ENCODE assay signal across 4 fruit fly cellular contexts in the genomic region with DNA sequence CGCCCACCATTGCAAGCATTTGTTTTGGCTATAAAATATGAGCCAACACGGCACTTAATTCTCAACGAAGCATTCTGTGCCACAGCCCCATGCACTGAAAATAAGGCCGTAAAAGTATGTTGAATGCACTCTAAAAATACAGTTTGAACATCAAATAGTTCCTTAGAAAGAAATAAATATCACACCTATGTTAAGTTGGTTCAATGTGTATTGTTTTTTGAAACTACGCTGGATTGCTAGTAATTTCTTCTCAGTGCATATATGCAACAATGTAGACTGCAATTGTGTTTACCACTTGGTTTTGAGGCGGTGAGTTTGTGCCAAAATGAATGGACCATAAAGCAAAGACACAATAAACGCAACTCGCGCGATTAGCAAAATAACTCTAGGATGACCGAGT.
TF ChIP-seq lines count a peak whose summit lies in the region.

No protein-coding gene starts in this region.

- no peak for TF ChIP-seq CTCF in whole organism, embryonic (GFP tag; optimal IDR thresholded peaks at IDR 0.05; lab: Kevin White, UChicago)

TF ChIP-seq in whole organism, embryonic, 481 proteins besides CTCF, POLR2A, EP300 and RAD21 (continues in another document):
- TF ChIP-seq Mad (GFP tag; optimal IDR thresholded peaks at IDR 0.05; lab: Kevin White, UChicago) (no peak), CG3995 (GFP tag; optimal IDR thresholded peaks at IDR 0.05; lab: Kevin White, UChicago) (no peak), Dbx (GFP tag; IDR thresholded peaks at IDR 0.05; lab: Robert Waterston, UW) (no peak), CG5180 (GFP tag; optimal IDR thresholded peaks at IDR 0.05; lab: Kevin White, UChicago) (no peak), CrebB (tag; optimal IDR thresholded peaks at IDR 0.05; lab: Kevin White, UChicago) (no peak), HLHmδ (GFP tag; optimal IDR thresholded peaks at IDR 0.05; lab: Kevin White, UChicago) (no peak), MTF-1 (GFP tag; optimal IDR thresholded peaks at IDR 0.05; lab: Kevin White, UChicago; ENCODE audit: borderline replicate concordance) (no peak), CG5953 (GFP tag; IDR thresholded peaks at IDR 0.05; lab: Robert Waterston, UW) (peak; percentile 19; the same call in 1 of the 2 replicates), CG2712 (tag; optimal IDR thresholded peaks at IDR 0.05; lab: Kevin White, UChicago) (peak; percentile 7), zf30C (GFP tag; optimal IDR thresholded peaks at IDR 0.05; lab: Kevin White, UChicago) (no peak), Gsc (GFP tag; IDR thresholded peaks at IDR 0.05; lab: Robert Waterston, UW) (no peak), Xbp1 (GFP tag; optimal IDR thresholded peaks at IDR 0.05; lab: Kevin White, UChicago) (peak; percentile 23), stwl (tag; optimal IDR thresholded peaks at IDR 0.05; lab: Kevin White, UChicago) (no peak), Ets65A (GFP tag; lab: Kevin White, UChicago) (peak; percentile 84), CG11696 (GFP tag; IDR thresholded peaks at IDR 0.05; lab: Robert Waterston, UW) (no peak), bsh (GFP tag; optimal IDR thresholded peaks at IDR 0.05; lab: Kevin White, UChicago) (peak in 1 of 2 experiments; percentile 36), Elba2 (GFP tag; optimal IDR thresholded peaks at IDR 0.05; lab: Kevin White, UChicago) (no peak), HLH4C (GFP tag; IDR thresholded peaks at IDR 0.05; lab: Robert Waterston, UW; ENCODE audit: partially characterized antibody) (no peak), Tbp (GFP tag; optimal IDR thresholded peaks at IDR 0.05; lab: Kevin White, UChicago) (no peak), unpg (GFP tag; optimal IDR thresholded peaks at IDR 0.05; lab: Kevin White, UChicago) (peak; percentile 1), gsb-n (tag; optimal IDR thresholded peaks at IDR 0.05; lab: Kevin White, UChicago) (peak; percentile 33), CG10147 (GFP tag; optimal IDR thresholded peaks at IDR 0.05; lab: Kevin White, UChicago) (no peak)

TF ChIP-seq in whole organism, prepupa, 60 proteins besides CTCF, POLR2A, EP300 and RAD21 (continues in another document):
- TF ChIP-seq Blimp-1 (GFP tag; optimal IDR thresholded peaks at IDR 0.05; lab: Kevin White, UChicago) = no peak
- TF ChIP-seq vri (GFP tag; optimal IDR thresholded peaks at IDR 0.05; lab: Kevin White, UChicago) = no peak
- TF ChIP-seq CG3919 (GFP tag; optimal IDR thresholded peaks at IDR 0.05; lab: Kevin White, UChicago) = peak; percentile 35
- TF ChIP-seq CG32006 (GFP tag; optimal IDR thresholded peaks at IDR 0.05; lab: Kevin White, UChicago) = peak; percentile 45
- TF ChIP-seq Hr4 (GFP tag; optimal IDR thresholded peaks at IDR 0.05; lab: Kevin White, UChicago) = peak; percentile 52
- no peak for TF ChIP-seq CG11294 (GFP tag; IDR thresholded peaks at IDR 0.05; lab: Robert Waterston, UW)
- no peak for TF ChIP-seq CG8632 (GFP tag; optimal IDR thresholded peaks at IDR 0.05; lab: Kevin White, UChicago)
- peak; percentile 17 for TF ChIP-seq Hr39 (GFP tag; optimal IDR thresholded peaks at IDR 0.05; lab: Kevin White, UChicago)
- peak; percentile 61; the same call in 2 of the 3 replicates for TF ChIP-seq CG6163 (GFP tag; IDR thresholded peaks at IDR 0.05; lab: Robert Waterston, UW)
- TF ChIP-seq topi (GFP tag; optimal IDR thresholded peaks at IDR 0.05; lab: Kevin White, UChicago) = peak; percentile 20
- peak; percentile 2 for TF ChIP-seq Eip75B (GFP tag; optimal IDR thresholded peaks at IDR 0.05; lab: Kevin White, UChicago)
- peak; percentile 20 for TF ChIP-seq cyc (GFP tag; optimal IDR thresholded peaks at IDR 0.05; lab: Kevin White, UChicago)
- peak; percentile 92 for TF ChIP-seq dsx (GFP tag; optimal IDR thresholded peaks at IDR 0.05; lab: Kevin White, UChicago; ENCODE audit: poor library complexity, severe bottlenecking)
- peak; percentile 24 for TF ChIP-seq acj6 (GFP tag; optimal IDR thresholded peaks at IDR 0.05; lab: Kevin White, UChicago)
- no peak for TF ChIP-seq fd85E (GFP tag; optimal IDR thresholded peaks at IDR 0.05; lab: Kevin White, UChicago)
- peak; percentile 21 for TF ChIP-seq CG10631 (GFP tag; optimal IDR thresholded peaks at IDR 0.05; lab: Kevin White, UChicago)
- no peak for TF ChIP-seq CG6792 (GFP tag; optimal IDR thresholded peaks at IDR 0.05; lab: Kevin White, UChicago)
- no peak for TF ChIP-seq Lpt (GFP tag; optimal IDR thresholded peaks at IDR 0.05; lab: Kevin White, UChicago)
- TF ChIP-seq CG9139 (GFP tag; optimal IDR thresholded peaks at IDR 0.05; lab: Kevin White, UChicago) = no peak
- TF ChIP-seq Sox102F (GFP tag; optimal IDR thresholded peaks at IDR 0.05; lab: Kevin White, UChicago) = no peak
- no peak for TF ChIP-seq Eip93F (GFP tag; optimal IDR thresholded peaks at IDR 0.05; lab: Kevin White, UChicago)
- TF ChIP-seq Eip78C (GFP tag; lab: Kevin White, UChicago) = no peak

TF ChIP-seq in whole organism, pupa, 21 proteins besides CTCF, POLR2A, EP300 and RAD21:
- TF ChIP-seq fd96Ca (GFP tag; IDR thresholded peaks at IDR 0.05; lab: Robert Waterston, UW) (peak; percentile 39; the same call in 1 of the 3 replicates), CG8301 (tag; optimal IDR thresholded peaks at IDR 0.05; lab: Kevin White, UChicago) (peak; percentile 21), CG10348 (GFP tag; IDR thresholded peaks at IDR 0.05; lab: Robert Waterston, UW) (no peak), CG17806 (tag; optimal IDR thresholded peaks at IDR 0.05; lab: Kevin White, UChicago) (peak; percentile 20), CG34367 (tag; optimal IDR thresholded peaks at IDR 0.05; lab: Kevin White, UChicago) (no peak), CG4496 (GFP tag; IDR thresholded peaks at IDR 0.05; lab: Robert Waterston, UW) (0 out of 3 replicates have a peak, but pooled peaks have one; percentile 16), D1 (tag; optimal IDR thresholded peaks at IDR 0.05; lab: Kevin White, UChicago) (no peak), CG32121 (GFP tag; IDR thresholded peaks at IDR 0.05; lab: Robert Waterston, UW) (peak; percentile 44; the same call in 1 of the 2 replicates), CG8159 (tag; optimal IDR thresholded peaks at IDR 0.05; lab: Kevin White, UChicago) (no peak), CG14655 (GFP tag; optimal IDR thresholded peaks at IDR 0.05; lab: Kevin White, UChicago) (peak; percentile 20), Pif1B (GFP tag; optimal IDR thresholded peaks at IDR 0.05; lab: Kevin White, UChicago) (no peak), Pif1A (GFP tag; optimal IDR thresholded peaks at IDR 0.05; lab: Kevin White, UChicago) (no peak), CG12605 (GFP tag; IDR thresholded peaks at IDR 0.05; lab: Robert Waterston, UW) (peak; percentile 47; the same call in 1 of the 2 replicates), rn (GFP tag; IDR thresholded peaks at IDR 0.05; lab: Robert Waterston, UW) (no peak)

TF ChIP-seq in whole organism, wandering third instar larva, 38 proteins besides CTCF, POLR2A, EP300 and RAD21:
- TF ChIP-seq CG32264 (GFP tag; optimal IDR thresholded peaks at IDR 0.05; lab: Kevin White, UChicago) = no peak
- no peak for TF ChIP-seq GATAd (GFP tag; optimal IDR thresholded peaks at IDR 0.05; lab: Kevin White, UChicago)
- peak; percentile 12 for TF ChIP-seq fru (GFP tag; optimal IDR thresholded peaks at IDR 0.05; lab: Kevin White, UChicago)
- TF ChIP-seq lola (GFP tag; optimal IDR thresholded peaks at IDR 0.05; lab: Kevin White, UChicago) = no peak
- no peak for TF ChIP-seq dl (GFP tag; optimal IDR thresholded peaks at IDR 0.05; lab: Kevin White, UChicago; ENCODE audit: insufficient read depth in 1 of 2, partially characterized antibody in 2 of 2)
- TF ChIP-seq Hr78 (GFP tag; optimal IDR thresholded peaks at IDR 0.05; lab: Kevin White, UChicago) = no peak
- TF ChIP-seq OdsH (GFP tag; optimal IDR thresholded peaks at IDR 0.05; lab: Kevin White, UChicago) = peak; percentile 0
- no peak for TF ChIP-seq rgr (GFP tag; optimal IDR thresholded peaks at IDR 0.05; lab: Kevin White, UChicago)
TF ChIP-seq in whole organism, wandering third instar larva: peak in this region for 2.
